Fruit fly (Drosophila melanogaster): Measurements from ENCODE around the gene CG14455.

The CG14455 gene

dm6 chr3L:22727739-22728335 is 41.0 kb upstream of the CG14455 start, which contains the start of the genes CG14450 and CG11367:
TSS of gene CG14450 (minus strand) at chr3L:22727789.
TSS of gene CG11367 (plus strand) at chr3L:22728111.
- TF ChIP-seq dac (GFP tag; optimal IDR thresholded peaks at IDR 0.05) (no peak), Blimp-1 (GFP tag; optimal IDR thresholded peaks at IDR 0.05) (peak; percentile 92), CG4318 (GFP tag; optimal IDR thresholded peaks at IDR 0.05) (no peak), fd59A (GFP tag; optimal IDR thresholded peaks at IDR 0.05) (no peak), net (GFP tag; optimal IDR thresholded peaks at IDR 0.05) (peak; percentile 33), CG11294 (GFP tag; IDR thresholded peaks at IDR 0.05) (no peak), fkh (GFP tag; optimal IDR thresholded peaks at IDR 0.05) (peak; percentile 40), CG9139 (GFP tag; optimal IDR thresholded peaks at IDR 0.05) (no peak), Eip93F (GFP tag; optimal IDR thresholded peaks at IDR 0.05) (peak; percentile 41), CG15336 (GFP tag; IDR thresholded peaks at IDR 0.05) (peak; percentile 33; the same call in 1 of the 2 replicates), achi (GFP tag; optimal IDR thresholded peaks at IDR 0.05) (peak; percentile 35), spab (GFP tag; optimal IDR thresholded peaks at IDR 0.05) (no peak), CG6163 (GFP tag; IDR thresholded peaks at IDR 0.05) (peak; percentile 52; the same call in 1 of the 3 replicates), dsx (GFP tag; optimal IDR thresholded peaks at IDR 0.05; ENCODE audit: poor library complexity, severe bottlenecking) (peak; percentile 50), CG6808 (GFP tag; optimal IDR thresholded peaks at IDR 0.05) (peak; percentile 40), CG11762 (GFP tag; optimal IDR thresholded peaks at IDR 0.05; ENCODE audit: insufficient read depth) (no peak), salr (GFP tag; optimal IDR thresholded peaks at IDR 0.05) (no peak), esn (GFP tag; optimal IDR thresholded peaks at IDR 0.05) (peak; percentile 16), CG11902 (GFP tag; optimal IDR thresholded peaks at IDR 0.05) (no peak), cyc (GFP tag; optimal IDR thresholded peaks at IDR 0.05) (no peak), Eip78C (GFP tag) (peak; percentile 83), eg (GFP tag; IDR thresholded peaks at IDR 0.05) (0 out of 3 replicates have a peak, but pooled peaks have one; percentile 17), CG6854 (GFP tag; optimal IDR thresholded peaks at IDR 0.05) (peak; percentile 53)

dm6 chr3L:22724046-22724771 is 37.3 kb upstream of the CG14455 start:
- TF ChIP-seq OdsH (GFP tag; optimal IDR thresholded peaks at IDR 0.05) (no peak), cyc (GFP tag; optimal IDR thresholded peaks at IDR 0.05) (no peak), CG10631 (GFP tag; optimal IDR thresholded peaks at IDR 0.05) (no peak), CG31627 (GFP tag; optimal IDR thresholded peaks at IDR 0.05) (no peak), CG32006 (GFP tag; optimal IDR thresholded peaks at IDR 0.05) (no peak), topi (GFP tag; optimal IDR thresholded peaks at IDR 0.05) (no peak), Eip78C (GFP tag) (peak; percentile 42), vri (GFP tag; optimal IDR thresholded peaks at IDR 0.05) (no peak), Hr4 (GFP tag; optimal IDR thresholded peaks at IDR 0.05) (no peak), Smox (GFP tag; optimal IDR thresholded peaks at IDR 0.05) (no peak), fd85E (GFP tag; optimal IDR thresholded peaks at IDR 0.05) (no peak), CG8319 (GFP tag; optimal IDR thresholded peaks at IDR 0.05) (no peak), esn (GFP tag; optimal IDR thresholded peaks at IDR 0.05) (no peak), salr (GFP tag; optimal IDR thresholded peaks at IDR 0.05) (no peak), CG10669 (GFP tag; optimal IDR thresholded peaks at IDR 0.05) (no peak), Lpt (GFP tag; optimal IDR thresholded peaks at IDR 0.05) (no peak), CG1621 (tag; optimal IDR thresholded peaks at IDR 0.05) (peak; percentile 21), fkh (GFP tag; optimal IDR thresholded peaks at IDR 0.05) (no peak)

dm6 chr3L:22721991-22722390 is 35.1 kb upstream of the CG14455 start, which contains the start of gene CG14451:
TSS of gene CG14451 (minus strand) at chr3L:22722091.
- TF ChIP-seq CG6854 (GFP tag; optimal IDR thresholded peaks at IDR 0.05) (no peak), CG11762 (GFP tag; optimal IDR thresholded peaks at IDR 0.05; ENCODE audit: insufficient read depth) (no peak), Ets96B (tag; optimal IDR thresholded peaks at IDR 0.05) (no peak)
